Worm (Caenorhabditis elegans) whole organism, L1 larva: Measurements from ENCODE around the gene unc-129.

Experiments used
- C04F5.9 ChIP-seq: sonication (generic microtip); optimal IDR thresholded peaks from 2 replicates; lab custom pipeline; 2016; ENCODE audit warnings: missing genetic modification characterization, missing compliant biosample characterization
- C34B4.2 ChIP-seq: sonication (generic microtip); optimal IDR thresholded peaks from 2 replicates; lab custom pipeline; 2017; ENCODE audit warnings: mild to moderate bottlenecking, missing genetic modification characterization, missing compliant biosample characterization
- F16B12.6 ChIP-seq: fragments of 150-350 bp; optimal IDR thresholded peaks from 2 replicates; lab custom pipeline; 2014; ENCODE audit warnings: missing biosample characterization, missing genetic modification characterization
- Y116A8C.19 ChIP-seq: sonication (generic microtip); optimal IDR thresholded peaks from 2 replicates; lab custom pipeline; 2016; ENCODE audit warnings: missing compliant biosample characterization, missing genetic modification characterization, borderline replicate concordance
- aha-1 ChIP-seq: fragments of 150-350 bp; optimal IDR thresholded peaks from 2 replicates; lab custom pipeline; 2014; ENCODE audit warnings: missing biosample characterization, missing genetic modification characterization
- alr-1 ChIP-seq: fragments of 200-800 bp; sonication (Bioruptor generic); optimal IDR thresholded peaks from 2 replicates; lab custom pipeline; 2018; ENCODE audit warnings: borderline replicate concordance, mild to moderate bottlenecking, missing genetic modification characterization, missing compliant biosample characterization
- ceh-63 ChIP-seq: fragments of 200-800 bp; sonication (Bioruptor generic); optimal IDR thresholded peaks from 2 replicates; lab custom pipeline; 2018; ENCODE audit warnings: mild to moderate bottlenecking, missing genetic modification characterization, missing compliant biosample characterization
- ceh-8 ChIP-seq: fragments of 200-800 bp; sonication (Bioruptor generic); optimal IDR thresholded peaks from 2 replicates; lab custom pipeline; 2018; ENCODE audit warnings: mild to moderate bottlenecking, missing genetic modification characterization, moderate library complexity, missing compliant biosample characterization
- ceh-88 ChIP-seq: fragments of 200-800 bp; sonication (Bioruptor generic); IDR thresholded peaks from 2 replicates; pipeline ENCODE4 v1.3.6; 2022; ENCODE audit warnings: missing genetic modification characterization, missing compliant biosample characterization
- ces-1 ChIP-seq: fragments of 150-350 bp; optimal IDR thresholded peaks from 2 replicates; lab custom pipeline; 2014; ENCODE audit warnings: missing biosample characterization, missing genetic modification reagents, missing genetic modification characterization
- dsc-1 ChIP-seq: sonication (generic microtip); optimal IDR thresholded peaks from 2 replicates; lab custom pipeline; 2016; ENCODE audit warnings: mild to moderate bottlenecking, missing genetic modification characterization, missing compliant biosample characterization
- efl-1 ChIP-seq, 4 experiments: fragments of 150-350 bp; optimal IDR thresholded peaks in 3 of 4; peaks in 1 of 4; 1 replicate in 1 of 4; 2 replicates in 3 of 4; lab custom pipeline; 2014; ENCODE audit warnings: missing biosample characterization in 2 of 4, missing genetic modification characterization in 2 of 4, missing genetic modification reagents in 2 of 4
- efl-3 ChIP-seq: fragments of 200-800 bp; sonication (Bioruptor generic); optimal IDR thresholded peaks from 2 replicates; lab custom pipeline; 2018; ENCODE audit warnings: mild to moderate bottlenecking, missing genetic modification characterization, missing compliant biosample characterization
- egl-13 ChIP-seq: sonication (generic microtip); optimal IDR thresholded peaks from 2 replicates; lab custom pipeline; 2016; ENCODE audit warnings: missing genotype, missing genetic modification reagents, missing genetic modification characterization, missing compliant biosample characterization
- elt-2 ChIP-seq: sonication (generic microtip); optimal IDR thresholded peaks from 2 replicates; lab custom pipeline; 2016; ENCODE audit warnings: missing genetic modification characterization, mild to moderate bottlenecking, inconsistent platforms, missing compliant biosample characterization, missing genetic modification reagents
- elt-3 ChIP-seq, 6 experiments: fragments of 150-350 bp in 1 of 6; sonication (generic microtip); optimal IDR thresholded peaks; 2 replicates each; lab custom pipeline; 2017 to 2018; ENCODE audit warnings: missing biosample characterization in 6 of 6, missing genetic modification characterization in 6 of 6, inconsistent platforms in 1 of 6
- ets-5 ChIP-seq: fragments of 200-800 bp; sonication (Bioruptor generic); IDR thresholded peaks from 2 replicates; pipeline ENCODE4 v1.3.6; 2022; ENCODE audit warnings: missing genetic modification characterization, missing compliant biosample characterization
- fkh-10 ChIP-seq: sonication (generic microtip); optimal IDR thresholded peaks from 2 replicates; lab custom pipeline; 2017; ENCODE audit warnings: missing biosample characterization, missing genetic modification reagents, missing genetic modification characterization
- fkh-4 ChIP-seq: sonication (generic microtip); optimal IDR thresholded peaks from 2 replicates; lab custom pipeline; 2016; ENCODE audit warnings: missing compliant biosample characterization, missing genetic modification characterization, borderline replicate concordance
- fkh-8 ChIP-seq: sonication (generic microtip); optimal IDR thresholded peaks from 2 replicates; lab custom pipeline; 2016; ENCODE audit warnings: mild to moderate bottlenecking, missing genetic modification characterization, missing compliant biosample characterization
- fos-1 ChIP-seq: fragments of 150-350 bp; optimal IDR thresholded peaks from 2 replicates; lab custom pipeline; 2014; ENCODE audit warnings: missing biosample characterization, missing genetic modification characterization
- grh-1 ChIP-seq: fragments of 200-800 bp; sonication (Bioruptor generic); IDR thresholded peaks from 2 replicates; pipeline ENCODE4 v1.3.6; 2022; ENCODE audit warnings: missing genetic modification reagents, missing genetic modification characterization, missing compliant biosample characterization
- hlh-17 ChIP-seq: fragments of 200-800 bp; sonication (Bioruptor generic); optimal IDR thresholded peaks from 2 replicates; lab custom pipeline; 2018; ENCODE audit warnings: missing genetic modification characterization, mild to moderate bottlenecking, missing compliant biosample characterization, moderate library complexity, borderline replicate concordance
- hpl-2 ChIP-seq: fragments of 150-350 bp; optimal IDR thresholded peaks from 2 replicates; lab custom pipeline; 2014; ENCODE audit warnings: missing biosample characterization, missing genetic modification reagents, missing genetic modification characterization
- irx-1 ChIP-seq: sonication (generic microtip); optimal IDR thresholded peaks from 2 replicates; lab custom pipeline; 2016; ENCODE audit warnings: missing genetic modification characterization, missing compliant biosample characterization
- isw-1 ChIP-seq: fragments of 200-800 bp; sonication (Bioruptor generic); IDR thresholded peaks from 2 replicates; pipeline ENCODE4 v1.3.6; 2022; ENCODE audit warnings: missing genetic modification characterization, missing compliant biosample characterization
- lin-14 ChIP-seq: fragments of 200-800 bp; sonication (Bioruptor generic); optimal IDR thresholded peaks from 2 replicates; lab custom pipeline; 2018; ENCODE audit warnings: mild to moderate bottlenecking, missing genetic modification characterization, moderate library complexity, missing compliant biosample characterization
- lin-15B ChIP-seq: fragments of 150-350 bp; sonication (generic microtip); optimal IDR thresholded peaks from 3 replicates; lab custom pipeline; 2014; ENCODE audit warnings: missing biosample characterization, missing genetic modification characterization
- lir-3 ChIP-seq: sonication (generic microtip); optimal IDR thresholded peaks from 2 replicates; lab custom pipeline; 2016; ENCODE audit warnings: mild to moderate bottlenecking, missing genetic modification characterization, moderate library complexity, missing compliant biosample characterization; ENCODE audit not compliant: poor library complexity
- lsy-2 ChIP-seq, 2 experiments: fragments of 150-350 bp; optimal IDR thresholded peaks; 2 replicates each; lab custom pipeline; 2014; ENCODE audit warnings: missing biosample characterization in 2 of 2, missing genetic modification characterization in 2 of 2
- mab-9 ChIP-seq: fragments of 200-800 bp; sonication (Bioruptor generic); IDR thresholded peaks from 2 replicates; pipeline ENCODE4 v1.3.6; 2022; ENCODE audit warnings: missing genetic modification reagents, missing genetic modification characterization, missing compliant biosample characterization
- mef-2 ChIP-seq: fragments of 150-350 bp; optimal IDR thresholded peaks from 2 replicates; lab custom pipeline; 2014; ENCODE audit warnings: missing biosample characterization, missing genetic modification characterization
- nhr-11 ChIP-seq: fragments of 150-350 bp; optimal IDR thresholded peaks from 2 replicates; lab custom pipeline; 2014; ENCODE audit warnings: missing biosample characterization, missing genetic modification characterization
- nhr-12 ChIP-seq: sonication (generic microtip); optimal IDR thresholded peaks from 2 replicates; lab custom pipeline; 2017; ENCODE audit warnings: missing biosample characterization, missing genetic modification characterization
- nhr-19 ChIP-seq: fragments of 200-800 bp; sonication (Bioruptor generic); conservative IDR thresholded peaks from 2 replicates; pipeline ENCODE4 v1.3.6; 2022; ENCODE audit warnings: missing genetic modification characterization, missing compliant biosample characterization
- nhr-71 ChIP-seq: sonication (generic microtip); optimal IDR thresholded peaks from 2 replicates; lab custom pipeline; 2016; ENCODE audit warnings: mild to moderate bottlenecking, missing genetic modification characterization, moderate library complexity, missing compliant biosample characterization
- nhr-76 ChIP-seq: sonication (generic microtip); optimal IDR thresholded peaks from 2 replicates; lab custom pipeline; 2017; ENCODE audit warnings: missing biosample characterization, missing genetic modification characterization
- nhr-85 ChIP-seq: sonication (generic microtip); peaks from one replicate; lab custom pipeline; 2016; ENCODE audit warnings: missing genetic modification characterization, inconsistent platforms, missing compliant biosample characterization
- nhr-90 ChIP-seq: sonication (generic microtip); optimal IDR thresholded peaks from 2 replicates; lab custom pipeline; 2016; ENCODE audit warnings: mild to moderate bottlenecking, missing genetic modification characterization, missing compliant biosample characterization; ENCODE audit not compliant: poor library complexity
- pag-3 ChIP-seq: sonication (generic microtip); optimal IDR thresholded peaks from 2 replicates; lab custom pipeline; 2017; ENCODE audit warnings: missing genetic modification characterization, mild to moderate bottlenecking, missing compliant biosample characterization, antibody characterized with exemption, borderline replicate concordance; ENCODE audit not compliant: insufficient read depth
- pax-3 ChIP-seq: fragments of 200-800 bp; sonication (Bioruptor generic); optimal IDR thresholded peaks from 2 replicates; lab custom pipeline; 2018; ENCODE audit warnings: mild to moderate bottlenecking, missing genetic modification characterization, moderate library complexity, missing compliant biosample characterization
- sptf-1 ChIP-seq: fragments of 150-350 bp; optimal IDR thresholded peaks from 2 replicates; lab custom pipeline; 2014; ENCODE audit warnings: missing biosample characterization, missing genetic modification characterization
- sup-37 ChIP-seq: fragments of 200-800 bp; sonication (Bioruptor generic); optimal IDR thresholded peaks from 2 replicates; lab custom pipeline; 2018; ENCODE audit warnings: mild to moderate bottlenecking, missing genetic modification characterization, missing compliant biosample characterization
- swsn-7 ChIP-seq: sonication (generic microtip); optimal IDR thresholded peaks from 2 replicates; lab custom pipeline; 2016; ENCODE audit warnings: missing genetic modification characterization, missing compliant biosample characterization
- tlp-1 ChIP-seq: fragments of 150-350 bp; optimal IDR thresholded peaks from 2 replicates; lab custom pipeline; 2014; ENCODE audit warnings: missing biosample characterization, missing genetic modification characterization
- unc-62 ChIP-seq: fragments of 150-350 bp; optimal IDR thresholded peaks from 2 replicates; lab custom pipeline; 2014; ENCODE audit warnings: missing biosample characterization, missing genetic modification reagents, missing genetic modification characterization
- unc-86 ChIP-seq: sonication (generic microtip); optimal IDR thresholded peaks from 2 replicates; lab custom pipeline; 2016; ENCODE audit warnings: missing genetic modification characterization, missing compliant biosample characterization
- unc-98 ChIP-seq: fragments of 200-800 bp; sonication (Bioruptor generic); IDR thresholded peaks from 2 replicates; pipeline ENCODE4 v1.3.6; 2022; ENCODE audit warnings: missing genetic modification characterization, missing compliant biosample characterization
- xbp-1 ChIP-seq: sonication (generic microtip); optimal IDR thresholded peaks from 2 replicates; lab custom pipeline; 2016; ENCODE audit warnings: missing genetic modification characterization, missing compliant biosample characterization
- ztf-11 ChIP-seq, 2 experiments: sonication (generic microtip); optimal IDR thresholded peaks; 2 replicates each; lab custom pipeline; 2016 to 2017; ENCODE audit warnings: missing genetic modification characterization in 2 of 2, missing biosample characterization in 1 of 2, missing compliant biosample characterization in 1 of 2

The unc-129 gene

DNA sequence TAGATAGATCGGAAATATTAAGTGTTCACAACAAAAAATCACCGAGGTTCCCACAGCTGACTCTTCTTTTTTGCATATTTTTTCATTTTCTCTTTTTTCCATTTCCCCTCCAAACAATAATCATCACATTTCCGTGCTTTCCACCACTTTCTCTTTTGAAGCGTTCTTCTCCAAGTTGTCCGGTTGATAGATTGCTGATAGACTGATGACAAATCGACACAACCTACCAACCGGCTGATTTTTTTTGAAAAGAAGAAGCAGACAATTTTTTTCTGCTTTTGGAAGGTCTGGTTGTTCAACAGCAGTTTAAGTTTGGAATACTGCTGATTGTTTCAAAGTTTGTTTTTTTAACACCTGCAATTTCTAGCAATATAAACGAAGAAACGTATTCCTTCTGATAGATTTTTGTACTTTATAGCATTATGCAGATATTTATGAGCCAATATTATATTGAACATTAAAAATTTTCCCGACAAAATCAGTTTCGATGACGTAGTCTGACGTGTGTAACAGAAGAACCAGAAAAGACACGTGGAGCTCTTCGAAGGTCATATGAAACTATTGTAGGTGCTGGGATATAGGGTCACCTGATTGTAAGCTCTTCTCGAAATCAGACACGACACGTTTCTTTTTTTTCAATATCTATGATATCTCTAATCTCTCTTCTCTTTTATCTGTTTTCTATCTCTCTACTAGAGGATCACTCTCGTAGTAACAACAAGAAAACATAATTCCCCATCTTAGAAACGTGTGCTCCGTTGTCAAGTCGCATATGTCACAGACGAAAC, 30.5 kb downstream of the unc-129 start (continued):
- TF ChIP-seq hlh-17 (GFP tag; lab: Kevin White, UChicago) = no peak
- no peak for TF ChIP-seq unc-62 (GFP tag; lab: Kevin White, UChicago)
- peak; percentile 33 for TF ChIP-seq swsn-7
- TF ChIP-seq lin-15B (tag; lab: Kevin White, UChicago) = no peak
- peak; percentile 51 for TF ChIP-seq xbp-1 (tag; lab: Kevin White, UChicago)
- TF ChIP-seq ztf-11 (tag; optimal IDR thresholded peaks at IDR 0.05; lab: Kevin White, UChicago) = no peak
- peak; percentile 79 for TF ChIP-seq lin-14 (GFP tag; lab: Kevin White, UChicago)
- no peak for TF ChIP-seq ceh-8 (GFP tag; lab: Kevin White, UChicago)
- no peak for TF ChIP-seq isw-1 (GFP tag; lab: Robert Waterston, UW)
- no peak for TF ChIP-seq aha-1 (tag; lab: Kevin White, UChicago)
- no peak for TF ChIP-seq ces-1
- TF ChIP-seq fos-1 = no peak
- no peak for TF ChIP-seq nhr-11
- TF ChIP-seq nhr-76 = no peak
- no peak for TF ChIP-seq C34B4.2 (tag; lab: Kevin White, UChicago)
- TF ChIP-seq ceh-88 (GFP tag; lab: Robert Waterston, UW) = no peak
- no peak for TF ChIP-seq ets-5 (GFP tag; lab: Robert Waterston, UW)
- no peak for TF ChIP-seq pax-3 (tag; lab: Kevin White, UChicago)
- TF ChIP-seq nhr-19 (GFP tag; lab: Robert Waterston, UW) = peak; percentile 74
- TF ChIP-seq Y116A8C.19 (tag; lab: Kevin White, UChicago) = no peak
- TF ChIP-seq lir-3 = peak; percentile 69
- TF ChIP-seq alr-1 (tag; lab: Kevin White, UChicago) = no peak
- no peak for TF ChIP-seq tlp-1 (tag; lab: Kevin White, UChicago)
- TF ChIP-seq sptf-1 (tag; lab: Kevin White, UChicago) = no peak
- no peak for TF ChIP-seq efl-3 (GFP tag; lab: Kevin White, UChicago)
- TF ChIP-seq unc-98 (GFP tag; lab: Robert Waterston, UW) = no peak
- TF ChIP-seq nhr-71 = peak; percentile 90
- TF ChIP-seq nhr-12 (tag; lab: Kevin White, UChicago) = no peak
- TF ChIP-seq fkh-10 (GFP tag; lab: Kevin White, UChicago) = no peak
- TF ChIP-seq mef-2 (tag; lab: Kevin White, UChicago) = no peak
- no peak for TF ChIP-seq sup-37 (GFP tag; lab: Kevin White, UChicago)
- no peak for TF ChIP-seq unc-86
- no peak for TF ChIP-seq dsc-1 (tag; lab: Kevin White, UChicago)
- no peak for TF ChIP-seq mab-9 (GFP tag; lab: Robert Waterston, UW)
- no peak for TF ChIP-seq ceh-63 (GFP tag; lab: Kevin White, UChicago)
- TF ChIP-seq F16B12.6 (tag; lab: Kevin White, UChicago) = no peak
- TF ChIP-seq fkh-8 (tag; lab: Kevin White, UChicago) = no peak
- TF ChIP-seq fkh-4 = no peak
- no peak for TF ChIP-seq elt-2
- TF ChIP-seq lsy-2 (tag; optimal IDR thresholded peaks at IDR 0.05; lab: Kevin White, UChicago) = peak; percentile 54 to 68
- no peak for TF ChIP-seq pag-3 (tag; lab: Kevin White, UChicago)
- peak in 1 of 2 experiments; percentile 20 for TF ChIP-seq efl-1 (optimal IDR thresholded peaks at IDR 0.05; lab: Kevin White, UChicago)
- TF ChIP-seq efl-1 (GFP tag; optimal IDR thresholded peaks at IDR 0.05 in 1 of 2; lab: Kevin White, UChicago) = peak in 1 of 2 experiments; percentile 52
- TF ChIP-seq irx-1 (tag; lab: Kevin White, UChicago) = no peak
- TF ChIP-seq hpl-2 (GFP tag; lab: Kevin White, UChicago) = no peak
- no peak for TF ChIP-seq egl-13 (tag; lab: Kevin White, UChicago)
- no peak for TF ChIP-seq grh-1
- TF ChIP-seq C04F5.9 (tag; lab: Kevin White, UChicago) = no peak
- TF ChIP-seq nhr-90 (tag; lab: Kevin White, UChicago) = no peak
- TF ChIP-seq nhr-85 (tag; lab: Kevin White, UChicago) = no peak
- TF ChIP-seq elt-3 (tag; optimal IDR thresholded peaks at IDR 0.05; lab: Kevin White, UChicago) = no peak
